Fruit fly (Drosophila melanogaster) whole organism: ENCODE results near the gene Rbm13.
A peak's percentile ranks its signal among the peaks of the same experiment; 100 is the strongest.

Experiments
- CG8478 ChIP-seq: fragments of >200 bp; optimal IDR thresholded peaks from 2 replicates; lab custom pipeline; 2018; ENCODE audit warnings: inconsistent platforms
- Dll ChIP-seq: fragments of >200 bp; optimal IDR thresholded peaks from 2 replicates; lab custom pipeline; 2017
- EcR ChIP-seq, 2 experiments: fragments of >200 bp; optimal IDR thresholded peaks; 2 replicates each; lab custom pipeline; 2017; ENCODE audit warnings: missing biosample characterization in 2 of 2, missing genetic modification characterization in 2 of 2, missing genetic modification reagents in 2 of 2
- pan ChIP-seq: fragments of >200 bp; optimal IDR thresholded peaks from 2 replicates; lab custom pipeline; 2017
- psq ChIP-seq: fragments of >200 bp; optimal IDR thresholded peaks from 2 replicates; lab custom pipeline; 2017
- usp ChIP-seq: fragments of >200 bp; optimal IDR thresholded peaks from 2 replicates; lab custom pipeline; 2017; ENCODE audit warnings: missing biosample characterization, missing genetic modification characterization, mixed read lengths

Gene Rbm13

DNA sequence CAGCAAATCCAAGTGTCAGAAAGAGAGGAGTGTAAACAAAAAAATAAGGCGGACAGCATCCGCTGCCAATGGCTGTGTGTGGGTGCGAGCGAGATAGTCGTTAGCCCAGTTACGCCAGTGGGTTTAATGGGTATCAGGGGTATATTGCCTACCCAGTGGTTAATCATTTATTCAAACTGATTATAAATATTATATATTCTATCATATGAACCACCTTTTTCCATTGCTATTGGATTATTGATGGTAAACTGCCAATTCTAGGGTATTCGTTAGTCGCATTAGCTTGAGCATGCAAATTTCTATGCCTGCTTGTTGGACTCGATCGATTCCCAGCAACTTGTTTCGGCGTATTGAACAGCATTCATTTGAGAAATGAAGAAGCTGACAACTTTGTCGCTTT, 5.4 kb upstream of the Rbm13 start:
- TF ChIP-seq EcR (GFP tag; optimal IDR thresholded peaks at IDR 0.05; lab: Kevin White, UChicago) (no peak), pan (lab: Kevin White, UChicago) (peak; percentile 87)

DNA sequence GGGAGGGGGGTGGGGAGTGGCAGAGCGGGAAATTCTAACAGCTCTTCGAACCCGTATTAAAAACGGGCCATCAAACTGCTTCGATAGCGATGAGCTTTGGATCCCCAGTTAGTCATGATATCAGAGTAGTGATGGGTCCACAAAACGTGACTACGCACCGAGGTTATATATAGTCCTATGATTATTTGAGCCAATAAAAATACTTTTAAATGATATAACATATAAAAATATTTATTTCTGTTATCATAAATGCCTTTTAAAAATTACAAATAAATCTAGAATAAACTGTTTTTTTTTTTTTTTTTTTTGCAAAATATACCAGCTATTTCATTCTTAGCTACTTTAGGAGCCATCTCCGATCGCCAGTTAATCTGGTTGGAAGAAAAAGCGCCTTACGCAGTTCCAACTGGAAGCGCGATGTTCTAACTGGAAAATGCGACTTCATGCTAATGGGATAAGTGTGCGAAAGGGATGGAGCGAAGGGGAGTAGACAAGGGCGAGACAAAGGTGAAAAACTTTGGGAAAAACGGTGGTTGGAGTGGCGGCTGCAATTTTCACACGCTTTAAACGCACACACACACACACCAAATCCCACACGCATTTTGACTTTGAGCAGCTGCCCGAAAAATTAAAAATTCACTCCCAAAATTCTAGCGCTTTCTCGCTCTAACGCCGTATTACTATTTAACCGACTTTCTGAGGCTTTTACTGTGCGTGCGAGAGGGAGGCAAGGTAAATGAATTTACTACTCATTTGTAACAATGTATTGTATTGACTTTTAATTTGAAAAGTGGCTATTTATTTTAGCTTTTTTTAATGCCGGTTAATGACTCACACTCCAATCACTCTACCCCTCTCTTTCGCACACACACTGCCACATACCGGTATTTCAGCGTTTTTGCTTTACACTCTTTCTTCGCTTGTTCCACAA, 4.4 kb upstream of the Rbm13 start:
- TF ChIP-seq psq (lab: Kevin White, UChicago) (no peak), usp (GFP tag; lab: Kevin White, UChicago) (no peak), Dll (no peak), EcR (GFP tag; optimal IDR thresholded peaks at IDR 0.05; lab: Kevin White, UChicago) (no peak), CG8478 (no peak)

DNA sequence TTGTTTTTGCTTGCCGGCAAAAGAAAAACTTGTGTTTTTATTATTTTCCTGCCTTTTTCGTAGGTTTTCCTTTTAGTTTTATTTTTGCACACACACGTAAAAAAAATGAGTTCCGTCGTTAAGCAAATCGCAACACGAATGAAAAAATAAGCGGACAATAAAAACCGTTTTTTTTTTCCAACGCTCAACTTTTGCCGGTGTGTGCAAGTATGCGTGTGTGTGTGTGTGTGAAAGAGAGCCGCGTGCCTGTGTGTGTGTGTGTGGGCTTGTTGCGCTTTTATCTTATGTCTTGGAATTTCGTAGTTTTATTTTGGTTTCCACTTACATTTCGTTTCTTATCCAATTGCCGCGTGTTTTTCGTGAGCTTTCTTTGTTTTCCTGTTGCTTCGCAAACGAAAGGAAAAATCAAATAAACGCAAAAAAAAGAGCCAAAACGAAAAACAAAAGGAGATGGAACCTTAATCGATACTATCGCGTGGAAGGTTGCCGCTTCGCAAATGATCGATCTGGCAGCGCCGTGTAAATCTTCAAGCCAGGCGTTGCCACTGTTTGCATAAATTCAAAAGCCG, 3.6 kb upstream of the Rbm13 start, which contains the start of gene Moe:
Gene Moe, minus strand, starts transcription at position 474 of the 569 bp plus-strand sequence.
- TF ChIP-seq CG8478 (no peak), usp (GFP tag; lab: Kevin White, UChicago) (no peak), EcR (GFP tag; optimal IDR thresholded peaks at IDR 0.05; lab: Kevin White, UChicago) (no peak), psq (lab: Kevin White, UChicago) (no peak), pan (lab: Kevin White, UChicago) (no peak), Dll (no peak)

DNA sequence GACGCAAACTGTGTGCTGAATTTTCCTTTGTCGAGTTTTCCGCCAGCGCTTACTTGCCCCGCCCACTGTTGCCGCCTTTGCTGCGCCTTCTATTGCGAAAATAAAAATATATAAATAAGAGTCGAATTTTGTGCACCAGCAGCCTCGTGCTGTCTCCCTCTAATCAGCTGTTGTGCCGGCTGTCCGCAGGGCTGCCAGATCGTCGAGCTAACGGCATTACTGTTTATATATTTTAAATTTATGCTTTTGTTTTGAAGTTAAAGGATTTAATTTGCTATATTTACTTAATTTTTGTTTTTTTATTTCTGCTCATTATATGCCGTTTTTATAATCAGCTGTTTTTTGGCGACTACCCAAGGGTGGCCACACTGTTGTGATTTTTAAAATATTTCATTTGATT, 1.4 kb upstream of the Rbm13 start, which contains the start of gene Uros1:
Gene Uros1, minus strand, starts transcription at position 171 of the 400 bp plus-strand sequence.
- TF ChIP-seq CG8478 (no peak), usp (GFP tag; lab: Kevin White, UChicago) (no peak), psq (lab: Kevin White, UChicago) (no peak), Dll (no peak), EcR (GFP tag; optimal IDR thresholded peaks at IDR 0.05; lab: Kevin White, UChicago) (no peak), pan (lab: Kevin White, UChicago) (no peak)

DNA sequence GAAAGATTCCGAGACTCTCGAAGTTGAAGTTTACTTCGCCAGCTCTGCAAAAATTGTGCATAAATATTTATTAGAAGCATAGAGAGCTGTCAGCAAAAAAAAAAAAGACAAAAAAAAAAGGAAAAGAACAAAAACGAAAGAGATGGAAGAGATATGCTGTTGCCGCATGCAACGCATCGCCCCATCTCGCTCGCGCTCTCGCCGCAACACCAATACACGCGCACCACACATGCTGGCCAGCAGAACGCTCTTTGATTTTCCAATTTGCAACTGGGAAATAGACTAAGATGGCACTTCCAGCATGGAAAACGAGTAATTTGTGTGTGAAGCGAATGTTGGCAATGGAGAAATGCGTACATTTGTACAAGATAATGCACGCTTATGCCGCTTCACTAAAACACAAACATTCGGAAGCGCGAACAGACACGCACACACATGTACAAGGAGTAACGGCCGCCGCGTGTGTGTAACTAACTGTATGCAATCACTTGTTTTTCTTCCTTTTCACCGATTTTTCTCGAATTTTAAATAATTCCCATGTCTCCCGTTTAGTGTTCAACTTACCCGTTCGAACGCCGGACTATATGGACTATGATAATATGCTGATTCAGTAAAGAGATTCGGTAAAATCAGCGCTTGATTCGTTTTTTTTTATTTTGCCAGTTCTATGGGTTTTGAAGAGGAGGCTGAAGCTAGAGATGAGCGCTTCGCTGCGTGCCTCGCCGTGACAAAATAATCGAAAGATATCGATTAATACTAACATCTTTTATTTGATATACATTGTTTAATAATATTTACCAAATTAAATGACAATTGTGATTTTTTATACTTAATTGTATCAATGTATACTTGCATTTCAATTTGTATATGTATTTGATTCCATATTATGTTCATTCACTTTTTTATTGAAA, 4.3 kb downstream of the Rbm13 start:
- TF ChIP-seq Dll (no peak), CG8478 (peak; percentile 69)

DNA sequence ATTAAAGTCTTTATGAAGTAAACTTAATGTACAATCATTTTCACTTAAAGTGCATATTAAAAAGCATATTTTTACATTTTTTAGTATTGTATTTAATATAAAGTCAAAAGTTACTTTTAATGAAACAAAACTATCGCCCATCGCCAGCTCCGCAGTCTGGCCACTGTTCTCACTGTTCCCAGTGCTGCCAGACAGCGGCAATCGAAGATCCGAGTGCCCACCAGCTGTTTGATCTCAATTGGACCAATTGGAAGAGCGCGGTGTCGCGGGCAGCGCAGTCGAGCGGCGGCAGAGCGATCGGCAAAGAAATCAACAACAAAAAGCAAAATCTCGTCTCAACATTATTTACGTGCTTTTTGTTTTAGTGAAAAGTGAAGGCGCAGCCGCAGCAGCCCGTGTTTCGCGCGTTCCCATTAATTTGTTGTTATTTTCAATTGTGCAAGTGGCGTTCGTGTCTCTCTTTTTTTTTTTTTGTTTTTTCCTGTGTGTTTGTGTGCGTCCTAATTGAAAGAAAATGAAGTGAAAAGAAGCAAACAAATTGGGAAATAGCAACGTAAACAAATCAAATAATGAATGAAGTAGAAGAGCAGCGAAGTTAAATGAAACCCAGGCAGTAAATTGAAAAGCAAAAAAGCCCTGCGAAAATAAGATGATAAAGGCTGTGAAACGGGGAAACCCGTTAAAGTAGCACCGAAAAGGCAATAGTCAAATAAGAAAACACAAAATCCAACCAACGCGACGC, 5.5 kb downstream of the Rbm13 start, which contains the start of gene rdgA:
Gene rdgA, plus strand, starts transcription at position 264 of the 742 bp plus-strand sequence.
- TF ChIP-seq Dll = no peak
- TF ChIP-seq EcR (GFP tag; optimal IDR thresholded peaks at IDR 0.05; lab: Kevin White, UChicago) = no peak
- no peak for TF ChIP-seq psq (lab: Kevin White, UChicago)
- TF ChIP-seq pan (lab: Kevin White, UChicago) = no peak
- TF ChIP-seq usp (GFP tag; lab: Kevin White, UChicago) = no peak
- no peak for TF ChIP-seq CG8478

DNA sequence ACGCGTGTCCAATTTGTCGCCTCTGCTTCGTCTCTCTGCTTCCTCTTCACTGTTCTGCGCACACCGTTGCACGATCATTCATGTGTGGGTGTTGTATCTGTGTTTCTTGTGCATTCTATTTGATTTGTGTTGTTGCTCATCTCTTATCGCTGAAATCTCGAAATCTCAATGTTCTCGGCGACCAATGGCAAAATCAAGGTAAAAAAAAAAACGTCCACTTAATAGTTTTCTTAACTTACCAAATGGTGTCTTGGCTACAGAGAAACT, 6.0 kb downstream of the Rbm13 start:
- TF ChIP-seq usp (GFP tag; lab: Kevin White, UChicago) (no peak), psq (lab: Kevin White, UChicago) (no peak), CG8478 (no peak), pan (lab: Kevin White, UChicago) (no peak), EcR (GFP tag; optimal IDR thresholded peaks at IDR 0.05; lab: Kevin White, UChicago) (no peak), Dll (no peak)

DNA sequence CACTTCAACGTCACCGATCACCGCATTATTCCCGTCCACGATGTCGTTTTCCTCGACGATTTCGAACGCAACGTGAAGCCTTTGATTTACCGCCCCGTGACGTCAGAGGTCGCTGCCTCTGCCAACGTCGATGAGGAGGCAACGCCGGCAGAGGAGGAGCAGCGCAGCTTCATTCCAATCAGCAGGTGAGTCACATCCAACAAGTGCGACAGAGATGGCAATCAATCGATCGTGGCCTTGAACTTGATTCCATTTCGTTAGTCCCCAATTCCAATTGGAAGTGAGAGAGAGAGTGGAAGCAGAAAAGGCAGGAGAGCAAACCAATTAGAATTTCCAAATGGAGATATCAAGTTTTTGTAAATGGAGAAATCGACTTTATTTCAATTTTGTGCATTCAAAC, 6.6 kb downstream of the Rbm13 start:
- TF ChIP-seq usp (GFP tag; lab: Kevin White, UChicago) (no peak), Dll (no peak), EcR (GFP tag; optimal IDR thresholded peaks at IDR 0.05; lab: Kevin White, UChicago) (no peak), psq (lab: Kevin White, UChicago) (no peak), CG8478 (no peak)

DNA sequence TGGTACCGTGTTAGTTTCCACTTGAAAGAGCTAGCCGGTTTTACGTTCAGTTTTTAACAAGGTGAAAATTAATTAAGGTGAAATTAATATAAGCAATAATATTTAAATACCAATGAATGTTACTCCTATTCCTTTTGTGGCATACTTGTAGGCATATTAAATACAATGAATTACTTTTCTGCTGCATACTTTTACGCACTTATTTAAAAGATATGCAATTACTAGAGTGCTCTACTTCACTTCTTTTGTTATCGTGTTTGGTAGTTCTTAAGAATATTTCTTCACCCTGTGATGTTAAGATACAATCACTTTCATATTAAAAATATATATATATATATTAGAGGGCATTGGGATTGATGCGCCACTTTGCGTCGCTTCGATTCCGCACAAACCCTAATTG, 10.4 kb downstream of the Rbm13 start:
- no peak for TF ChIP-seq EcR (GFP tag; optimal IDR thresholded peaks at IDR 0.05; lab: Kevin White, UChicago)
- no peak for TF ChIP-seq usp (GFP tag; lab: Kevin White, UChicago)
- no peak for TF ChIP-seq psq (lab: Kevin White, UChicago)

DNA sequence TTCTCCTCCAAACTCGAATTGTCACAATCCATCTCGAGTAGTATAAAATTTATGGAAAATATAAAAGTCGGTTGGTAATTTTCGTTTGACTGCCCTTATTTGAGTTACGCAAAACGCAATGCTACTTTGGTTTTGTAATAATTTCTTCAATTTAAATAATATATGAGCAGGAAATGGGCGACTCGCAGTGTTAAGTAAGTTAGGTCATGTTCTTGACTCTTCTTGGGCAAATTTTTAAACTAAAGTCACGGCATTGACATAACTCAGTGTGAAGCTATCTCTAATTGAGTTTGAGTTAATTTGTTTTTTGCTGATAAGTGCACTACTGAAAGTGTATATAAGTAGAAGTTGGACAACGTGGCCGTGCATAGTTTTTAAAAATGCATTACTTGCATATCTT, 22.1 kb downstream of the Rbm13 start, which contains the start of the genes CG12661 and CG43255:
Gene CG12661, minus strand, starts transcription at position 101 of the 400 bp plus-strand sequence.
Gene CG43255, plus strand, starts transcription at position 374 of the 400 bp plus-strand sequence.
- no peak for TF ChIP-seq EcR (GFP tag; optimal IDR thresholded peaks at IDR 0.05; lab: Kevin White, UChicago)
- no peak for TF ChIP-seq usp (GFP tag; lab: Kevin White, UChicago)
- no peak for TF ChIP-seq psq (lab: Kevin White, UChicago)
- TF ChIP-seq Dll = no peak
- TF ChIP-seq CG8478 = no peak

DNA sequence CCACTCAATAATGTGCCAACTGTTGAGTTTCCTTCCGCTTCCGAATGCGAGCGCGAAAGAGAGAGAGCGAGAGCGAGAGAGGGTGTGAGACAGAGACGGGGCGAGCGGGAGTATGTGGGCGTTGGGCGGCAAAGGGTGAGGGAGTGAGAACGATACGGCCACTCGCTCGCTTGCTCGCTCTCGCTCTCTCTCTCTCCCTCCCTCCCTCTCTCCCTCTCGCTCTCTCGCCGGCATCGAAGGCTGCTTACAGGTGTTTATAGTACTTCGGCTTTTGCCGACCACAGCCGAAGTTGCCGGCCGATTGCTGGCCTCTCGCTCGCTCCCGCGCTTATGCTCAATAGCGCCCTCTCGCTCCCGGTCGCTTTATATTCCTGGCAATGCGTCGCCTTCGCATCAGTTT, 23.3 kb downstream of the Rbm13 start:
- TF ChIP-seq EcR (GFP tag; optimal IDR thresholded peaks at IDR 0.05; lab: Kevin White, UChicago) = no peak
- TF ChIP-seq usp (GFP tag; lab: Kevin White, UChicago) = no peak
- TF ChIP-seq Dll = peak; percentile 65
- TF ChIP-seq CG8478 = no peak
- no peak for TF ChIP-seq psq (lab: Kevin White, UChicago)
- no peak for TF ChIP-seq pan (lab: Kevin White, UChicago)
